Fruit fly (Drosophila melanogaster) whole organism, embryonic: ENCODE measurements around the gene MED14.
A peak's percentile ranks its signal among the peaks of the same experiment; 100 is the strongest.

Experiments
- Antp ChIP-seq: fragments of 200-800 bp; sonication (Bioruptor generic); optimal IDR thresholded peaks from 3 replicates; lab custom pipeline; 2016; ENCODE audit warnings: missing biosample characterization, missing genetic modification characterization
- Atf3 ChIP-seq: fragments of 200-800 bp; sonication (Bioruptor generic); optimal IDR thresholded peaks from 3 replicates; lab custom pipeline; 2016; ENCODE audit warnings: missing biosample characterization, missing genetic modification characterization
- CG10654 ChIP-seq: fragments of 200-800 bp; sonication (Bioruptor generic); optimal IDR thresholded peaks from 2 replicates; lab custom pipeline; 2016; ENCODE audit warnings: missing biosample characterization, missing genetic modification characterization
- CG11247 ChIP-seq: fragments of 200-800 bp; sonication (Bioruptor generic); IDR thresholded peaks from 2 replicates; pipeline ENCODE4 v1.3.6; 2022; ENCODE audit warnings: missing biosample characterization, missing genetic modification characterization
- CG11456 ChIP-seq: fragments of 200-800 bp; sonication (Bioruptor generic); IDR thresholded peaks from 3 replicates; pipeline ENCODE4 v1.3.6; 2022; ENCODE audit warnings: missing biosample characterization, missing genetic modification characterization
- CG11695 ChIP-seq: fragments of 200-800 bp; sonication (Bioruptor generic); IDR thresholded peaks from 3 replicates; pipeline ENCODE4 v1.3.6; 2022; ENCODE audit warnings: missing biosample characterization, missing genetic modification characterization
- CG11723 ChIP-seq: fragments of 200-800 bp; sonication (Bioruptor generic); optimal IDR thresholded peaks from 2 replicates; lab custom pipeline; 2017; ENCODE audit warnings: missing biosample characterization, mild to moderate bottlenecking, missing genetic modification characterization
- CG17912 ChIP-seq: fragments of 200-800 bp; sonication (Bioruptor generic); optimal IDR thresholded peaks from 2 replicates; lab custom pipeline; 2018; ENCODE audit warnings: missing biosample characterization, mild to moderate bottlenecking, missing genetic modification characterization
- CG1832 ChIP-seq: fragments of 200-800 bp; sonication (Bioruptor generic); optimal IDR thresholded peaks from 2 replicates; lab custom pipeline; 2017; ENCODE audit warnings: missing biosample characterization, mild to moderate bottlenecking, missing genetic modification characterization, inconsistent platforms
- CG2875 ChIP-seq: fragments of 200-800 bp; sonication (Bioruptor generic); optimal IDR thresholded peaks from 2 replicates; lab custom pipeline; 2017; ENCODE audit warnings: missing biosample characterization, mild to moderate bottlenecking, missing genetic modification characterization, missing genetic modification reagents
- CG33557 ChIP-seq: fragments of 200-800 bp; sonication (Bioruptor generic); optimal IDR thresholded peaks from 2 replicates; lab custom pipeline; 2019; ENCODE audit warnings: missing biosample characterization, mild to moderate bottlenecking, missing genetic modification characterization, moderate library complexity
- CG3726 ChIP-seq: fragments of 200-800 bp; sonication (Bioruptor generic); IDR thresholded peaks from 3 replicates; pipeline ENCODE4, ENCODE4 v1.3.6; 2022; ENCODE audit warnings: missing biosample characterization, missing genetic modification characterization
- CG4282 ChIP-seq: fragments of 200-800 bp; sonication (Bioruptor generic); optimal IDR thresholded peaks from 2 replicates; lab custom pipeline; 2016; ENCODE audit warnings: missing biosample characterization, missing genetic modification characterization
- CG43689 ChIP-seq: fragments of 200-800 bp; sonication (Bioruptor generic); IDR thresholded peaks from 2 replicates; pipeline ENCODE4 v1.3.6; 2022; ENCODE audit warnings: missing biosample characterization, missing genetic modification characterization
- CG7271 ChIP-seq: fragments of 200-800 bp; sonication (Bioruptor generic); optimal IDR thresholded peaks from 2 replicates; lab custom pipeline; 2018; ENCODE audit warnings: missing biosample characterization, mild to moderate bottlenecking, missing genetic modification characterization, moderate library complexity
- CG8281 ChIP-seq: fragments of 200-800 bp; sonication (Bioruptor generic); optimal IDR thresholded peaks from 2 replicates; lab custom pipeline; 2018; ENCODE audit warnings: missing biosample characterization, mild to moderate bottlenecking, missing genetic modification characterization, moderate library complexity
- CG9932 ChIP-seq: fragments of 200-800 bp; sonication (Bioruptor generic); IDR thresholded peaks from 2 replicates; pipeline ENCODE4 v1.3.6; 2022; ENCODE audit warnings: missing biosample characterization, missing genetic modification characterization
- Dbx ChIP-seq: fragments of 200-800 bp; sonication (Bioruptor generic); IDR thresholded peaks from 3 replicates; pipeline ENCODE4 v1.3.6; 2022; ENCODE audit warnings: missing biosample characterization, missing genetic modification characterization
- HLH4C ChIP-seq: fragments of 200-800 bp; sonication (Bioruptor generic); IDR thresholded peaks from 3 replicates; pipeline ENCODE4 v1.3.6; 2022; ENCODE audit warnings: missing biosample characterization, missing genetic modification characterization; ENCODE audit not compliant: partially characterized antibody
- Hey ChIP-seq: fragments of 200-800 bp; sonication (Bioruptor generic); optimal IDR thresholded peaks from 3 replicates; lab custom pipeline; 2018; ENCODE audit warnings: missing biosample characterization, mild to moderate bottlenecking, missing genetic modification characterization
- HmgZ ChIP-seq: fragments of 200-800 bp; sonication (Bioruptor generic); optimal IDR thresholded peaks from 2 replicates; lab custom pipeline; 2018; ENCODE audit warnings: missing biosample characterization, mild to moderate bottlenecking, missing genetic modification characterization
- Lhr ChIP-seq: fragments of 200-800 bp; sonication (Bioruptor generic); optimal IDR thresholded peaks from 3 replicates; lab custom pipeline; 2017; ENCODE audit warnings: mild to moderate bottlenecking, missing biosample characterization, missing genetic modification reagents, missing genetic modification characterization
- Mrtf ChIP-seq: fragments of 200-800 bp; sonication (Bioruptor generic); IDR thresholded peaks from 3 replicates; pipeline ENCODE4 v1.3.6; 2022; ENCODE audit warnings: missing biosample characterization, missing genetic modification characterization
- Myb ChIP-seq: fragments of 200-800 bp; sonication (Bioruptor generic); optimal IDR thresholded peaks from 2 replicates; lab custom pipeline; 2016; ENCODE audit warnings: missing biosample characterization, missing genetic modification characterization
- NC2β ChIP-seq: fragments of 200-800 bp; sonication (Bioruptor generic); optimal IDR thresholded peaks from 2 replicates; lab custom pipeline; 2016; ENCODE audit warnings: missing biosample characterization, missing genetic modification characterization
- Nf-YA ChIP-seq: fragments of 200-800 bp; sonication (Bioruptor generic); IDR thresholded peaks from 2 replicates; pipeline ENCODE4 v1.3.6; 2022; ENCODE audit warnings: missing biosample characterization, missing genetic modification characterization
- Oli ChIP-seq: fragments of 200-800 bp; sonication (Bioruptor generic); optimal IDR thresholded peaks from 2 replicates; lab custom pipeline; 2018; ENCODE audit warnings: missing biosample characterization, mild to moderate bottlenecking, missing genetic modification characterization, moderate library complexity
- Sox102F ChIP-seq: fragments of 200-800 bp; sonication (Bioruptor generic); optimal IDR thresholded peaks from 2 replicates; lab custom pipeline; 2018; ENCODE audit warnings: missing biosample characterization, mild to moderate bottlenecking, missing genetic modification characterization, moderate library complexity
- Trl ChIP-seq, 3 experiments: fragments of >200 bp in 2 of 3; fragments of 200-800 bp in 1 of 3; sonication (Bioruptor generic) in 1 of 3; optimal IDR thresholded peaks; 2 replicates in 1 of 3; 3 replicates in 2 of 3; lab custom pipeline; 2016 to 2017; ENCODE audit warnings: missing biosample characterization in 1 of 3, missing genetic modification characterization in 1 of 3
- abd-A ChIP-seq: fragments of 200-800 bp; sonication (Bioruptor generic); optimal IDR thresholded peaks from 3 replicates; lab custom pipeline; 2019; ENCODE audit warnings: missing biosample characterization, mild to moderate bottlenecking, missing genetic modification characterization, moderate library complexity
- bigmax ChIP-seq: fragments of 200-800 bp; sonication (Bioruptor generic); optimal IDR thresholded peaks from 2 replicates; lab custom pipeline; 2018; ENCODE audit warnings: missing biosample characterization, mild to moderate bottlenecking, missing genetic modification characterization
- dati ChIP-seq: fragments of 200-800 bp; sonication (Bioruptor generic); IDR thresholded peaks from 2 replicates; pipeline ENCODE4 v1.3.6; 2022; ENCODE audit warnings: missing biosample characterization, missing genetic modification characterization
- dm ChIP-seq: fragments of 200-800 bp; sonication (Bioruptor generic); optimal IDR thresholded peaks from 3 replicates; lab custom pipeline; 2016; ENCODE audit warnings: missing biosample characterization, missing genetic modification characterization
- esg ChIP-seq: fragments of 200-800 bp; sonication (Bioruptor generic); conservative IDR thresholded peaks from 2 replicates; pipeline ENCODE4 v1.3.6; 2022; ENCODE audit warnings: missing biosample characterization, missing genetic modification characterization
- fd102C ChIP-seq: fragments of 200-800 bp; sonication (Bioruptor generic); optimal IDR thresholded peaks from 2 replicates; lab custom pipeline; 2018; ENCODE audit warnings: missing biosample characterization, mild to moderate bottlenecking, missing genetic modification characterization, moderate library complexity
- grn ChIP-seq: fragments of 200-800 bp; sonication (Bioruptor generic); optimal IDR thresholded peaks from 3 replicates; lab custom pipeline; 2017; ENCODE audit warnings: missing biosample characterization, missing genetic modification characterization
- gsb-n ChIP-seq: fragments of 200-800 bp; sonication (Bioruptor generic); optimal IDR thresholded peaks from 3 replicates; lab custom pipeline; 2018; ENCODE audit warnings: missing biosample characterization, mild to moderate bottlenecking, missing genetic modification characterization
- gt ChIP-seq: fragments of 200-800 bp; sonication (Bioruptor generic); IDR thresholded peaks from 2 replicates; pipeline ENCODE4 v1.3.6; 2022; ENCODE audit warnings: missing biosample characterization, missing genetic modification characterization
- her ChIP-seq: fragments of 200-800 bp; sonication (Bioruptor generic); optimal IDR thresholded peaks from 2 replicates; lab custom pipeline; 2016; ENCODE audit warnings: missing biosample characterization, missing genetic modification characterization
- insv ChIP-seq, 2 experiments: fragments of 200-800 bp; sonication (Bioruptor generic); optimal IDR thresholded peaks; 3 replicates each; lab custom pipeline; 2016 to 2018; ENCODE audit warnings: missing biosample characterization in 2 of 2, missing genetic modification characterization in 2 of 2
- pfk ChIP-seq: fragments of 200-800 bp; sonication (Bioruptor generic); optimal IDR thresholded peaks from 2 replicates; lab custom pipeline; 2018; ENCODE audit warnings: missing biosample characterization, mild to moderate bottlenecking, missing genetic modification characterization, moderate library complexity
- prd ChIP-seq, 3 experiments: fragments of >200 bp in 2 of 3; fragments of 200-800 bp in 1 of 3; sonication (Bioruptor generic) in 1 of 3; optimal IDR thresholded peaks in 2 of 3; IDR thresholded peaks in 1 of 3; 2 replicates in 2 of 3; 3 replicates in 1 of 3; pipeline versions ENCODE4 v1.3.6 to Lab custom; 2017 to 2022; ENCODE audit warnings: missing biosample characterization in 1 of 3, missing genetic modification characterization in 1 of 3
- pum ChIP-seq: fragments of 200-800 bp; sonication (Bioruptor generic); optimal IDR thresholded peaks from 2 replicates; lab custom pipeline; 2016; ENCODE audit warnings: missing biosample characterization, missing genetic modification characterization
- salm ChIP-seq: fragments of 200-800 bp; sonication (Bioruptor generic); optimal IDR thresholded peaks from 2 replicates; lab custom pipeline; 2018; ENCODE audit warnings: missing biosample characterization, mild to moderate bottlenecking, missing genetic modification characterization
- sens-2 ChIP-seq: fragments of 200-800 bp; sonication (Bioruptor generic); IDR thresholded peaks from 2 replicates; pipeline ENCODE4 v1.3.6; 2022; ENCODE audit warnings: missing biosample characterization, missing genetic modification characterization
- shn ChIP-seq: fragments of 200-800 bp; sonication (Bioruptor generic); optimal IDR thresholded peaks from 3 replicates; lab custom pipeline; 2016; ENCODE audit warnings: missing biosample characterization, missing genetic modification characterization
- tgo ChIP-seq: fragments of 200-800 bp; sonication (Bioruptor generic); IDR thresholded peaks from 3 replicates; pipeline ENCODE4 v1.3.6; 2022; ENCODE audit warnings: missing biosample characterization, missing genetic modification characterization
- unpg ChIP-seq: fragments of 200-800 bp; sonication (Bioruptor generic); optimal IDR thresholded peaks from 3 replicates; lab custom pipeline; 2018; ENCODE audit warnings: missing biosample characterization, mild to moderate bottlenecking, missing genetic modification characterization, moderate library complexity
- wek ChIP-seq: fragments of 200-800 bp; sonication (Bioruptor generic); optimal IDR thresholded peaks from 3 replicates; lab custom pipeline; 2018; ENCODE audit warnings: missing biosample characterization, mild to moderate bottlenecking, missing genetic modification characterization, moderate library complexity

The MED14 gene

dm6 chr3L:545512-546161 lies 47.4 kb upstream of the MED14 start (continued):
- TF ChIP-seq CG3726 (GFP tag; lab: Robert Waterston, UW) (no peak; the same call in 2 of the 3 replicates), Trl (optimal IDR thresholded peaks at IDR 0.05; lab: Kevin White, UChicago) (peak in 1 of 2 experiments; percentile 38), Trl (GFP tag; optimal IDR thresholded peaks at IDR 0.05; lab: Kevin White, UChicago) (peak; percentile 43), unpg (GFP tag; lab: Kevin White, UChicago) (peak; percentile 58), Atf3 (GFP tag; lab: Kevin White, UChicago) (peak; percentile 13), Oli (tag; lab: Kevin White, UChicago) (peak; percentile 63), fd102C (GFP tag; lab: Kevin White, UChicago) (no peak), shn (GFP tag; lab: Kevin White, UChicago) (peak; percentile 47), salm (tag; lab: Kevin White, UChicago) (no peak), wek (GFP tag; lab: Kevin White, UChicago) (no peak), her (GFP tag; lab: Kevin White, UChicago) (no peak), CG7271 (tag; lab: Kevin White, UChicago) (no peak), CG10654 (no peak), CG11456 (peak; percentile 77; the same call in 2 of the 3 replicates), NC2β (GFP tag; lab: Kevin White, UChicago) (peak; percentile 14), CG33557 (GFP tag; lab: Kevin White, UChicago) (no peak), Lhr (GFP tag; lab: Kevin White, UChicago) (no peak), esg (GFP tag; lab: Robert Waterston, UW) (peak; percentile 62), pfk (GFP tag; lab: Kevin White, UChicago) (no peak), Nf-YA (GFP tag; lab: Robert Waterston, UW) (0 out of 2 replicates have a peak, but pooled peaks have one; percentile 13), prd (optimal IDR thresholded peaks at IDR 0.05; lab: Kevin White, UChicago) (no peak), prd (GFP tag; IDR thresholded peaks at IDR 0.05; lab: Robert Waterston, UW) (peak; percentile 74), dati (GFP tag; lab: Robert Waterston, UW) (no peak), CG9932 (GFP tag; lab: Robert Waterston, UW) (peak; percentile 84), sens-2 (GFP tag; lab: Robert Waterston, UW) (no peak), HmgZ (tag; lab: Kevin White, UChicago) (peak; percentile 76), tgo (peak; percentile 58; the same call in 2 of the 3 replicates), insv (GFP tag; optimal IDR thresholded peaks at IDR 0.05; lab: Kevin White, UChicago) (no peak), gsb-n (tag; lab: Kevin White, UChicago) (no peak), Myb (GFP tag; lab: Kevin White, UChicago) (peak; percentile 42), CG11695 (peak; percentile 46; the same call in 2 of the 3 replicates), CG43689 (GFP tag; lab: Robert Waterston, UW) (0 out of 2 replicates have a peak, but pooled peaks have one; percentile 17), abd-A (peak; percentile 91), CG4282 (peak; percentile 8), Antp (peak; percentile 59), Dbx (GFP tag; lab: Robert Waterston, UW) (peak; percentile 91), CG11723 (GFP tag; lab: Kevin White, UChicago) (no peak), gt (GFP tag; lab: Robert Waterston, UW) (no peak), Mrtf (GFP tag; lab: Robert Waterston, UW) (0 out of 3 replicates have a peak, but pooled peaks have one; percentile 4), bigmax (no peak), grn (GFP tag; lab: Kevin White, UChicago) (no peak), pum (peak; percentile 39), Hey (tag; lab: Kevin White, UChicago) (no peak), dm (GFP tag; lab: Kevin White, UChicago) (peak; percentile 21), CG11247 (GFP tag; lab: Robert Waterston, UW) (peak; percentile 65; the same call in 1 of the 2 replicates), HLH4C (no peak), CG17912 (GFP tag; lab: Kevin White, UChicago) (no peak), Sox102F (peak; percentile 36), CG8281 (peak; percentile 14), CG1832 (GFP tag; lab: Kevin White, UChicago) (no peak), CG2875 (GFP tag; lab: Kevin White, UChicago) (no peak)
